Fruit fly (Drosophila melanogaster) whole organism, embryonic: ENCODE measurements around the gene form3.

ENCODE experiments used
- Atf3 ChIP-seq: fragments of 200-800 bp; sonication (Bioruptor generic); optimal IDR thresholded peaks from 3 replicates; lab custom pipeline; 2016; ENCODE audit warnings: missing biosample characterization, missing genetic modification characterization
- B-H1 ChIP-seq: fragments of 200-800 bp; sonication (Bioruptor generic); IDR thresholded peaks from 3 replicates; pipeline ENCODE4 v1.3.6; 2022; ENCODE audit warnings: missing biosample characterization, missing genetic modification characterization
- BEAF-32 ChIP-seq: fragments of 200-800 bp; sonication (Bioruptor generic); optimal IDR thresholded peaks from 3 replicates; lab custom pipeline; 2017; ENCODE audit warnings: missing biosample characterization, missing genetic modification characterization, mild to moderate bottlenecking, moderate library complexity, missing genetic modification reagents
- CG1024 ChIP-seq: fragments of 200-800 bp; sonication (Bioruptor generic); IDR thresholded peaks from 2 replicates; pipeline ENCODE4 v1.3.6; 2022; ENCODE audit warnings: missing biosample characterization, missing genetic modification characterization
- CG11398 ChIP-seq: fragments of 200-800 bp; sonication (Bioruptor generic); optimal IDR thresholded peaks from 2 replicates; lab custom pipeline; 2016; ENCODE audit warnings: missing biosample characterization, missing genetic modification characterization
- CG12104 ChIP-seq: fragments of 200-800 bp; sonication (Bioruptor generic); optimal IDR thresholded peaks from 3 replicates; lab custom pipeline; 2016; ENCODE audit warnings: missing biosample characterization, missing genetic modification characterization
- CG12219 ChIP-seq: fragments of 200-800 bp; sonication (Bioruptor generic); optimal IDR thresholded peaks from 3 replicates; lab custom pipeline; 2018; ENCODE audit warnings: missing biosample characterization, mild to moderate bottlenecking, missing genetic modification characterization
- CG13775 ChIP-seq: fragments of 200-800 bp; sonication (Bioruptor generic); optimal IDR thresholded peaks from 3 replicates; lab custom pipeline; 2017; ENCODE audit warnings: missing biosample characterization, mild to moderate bottlenecking, missing genetic modification characterization
- CG14860 ChIP-seq: fragments of 200-800 bp; sonication (Bioruptor generic); IDR thresholded peaks from 3 replicates; pipeline ENCODE4 v1.3.6; 2022; ENCODE audit warnings: missing biosample characterization, missing genetic modification characterization; ENCODE audit not compliant: partially characterized antibody
- CG16863 ChIP-seq: fragments of 200-800 bp; sonication (Bioruptor generic); optimal IDR thresholded peaks from 3 replicates; lab custom pipeline; 2016; ENCODE audit warnings: missing biosample characterization, missing genetic modification characterization
- CG18011 ChIP-seq: fragments of 200-800 bp; sonication (Bioruptor generic); optimal IDR thresholded peaks from 2 replicates; lab custom pipeline; 2017; ENCODE audit warnings: missing biosample characterization, missing genetic modification characterization, mild to moderate bottlenecking, moderate library complexity, missing genotype
- CG18262 ChIP-seq: fragments of 200-800 bp; optimal IDR thresholded peaks from 3 replicates; lab custom pipeline; 2019; ENCODE audit warnings: missing biosample characterization, mild to moderate bottlenecking, missing genetic modification characterization, moderate library complexity
- CG1832 ChIP-seq: fragments of 200-800 bp; sonication (Bioruptor generic); optimal IDR thresholded peaks from 2 replicates; lab custom pipeline; 2017; ENCODE audit warnings: missing biosample characterization, mild to moderate bottlenecking, missing genetic modification characterization, inconsistent platforms
- CG18476 ChIP-seq: fragments of 200-800 bp; sonication (Bioruptor generic); optimal IDR thresholded peaks from 2 replicates; lab custom pipeline; 2016; ENCODE audit warnings: missing biosample characterization, mild to moderate bottlenecking, missing genetic modification characterization
- CG2678 ChIP-seq: fragments of 200-800 bp; sonication (Bioruptor generic); optimal IDR thresholded peaks from 3 replicates; lab custom pipeline; 2019; ENCODE audit warnings: missing biosample characterization, mild to moderate bottlenecking, missing genetic modification characterization, moderate library complexity
- CG43689 ChIP-seq: fragments of 200-800 bp; sonication (Bioruptor generic); IDR thresholded peaks from 2 replicates; pipeline ENCODE4 v1.3.6; 2022; ENCODE audit warnings: missing biosample characterization, missing genetic modification characterization
- CG4617 ChIP-seq: fragments of 200-800 bp; sonication (Bioruptor generic); optimal IDR thresholded peaks from 3 replicates; lab custom pipeline; 2016; ENCODE audit warnings: missing biosample characterization, missing genetic modification characterization, borderline replicate concordance
- CG6175 ChIP-seq: fragments of 200-800 bp; sonication (Bioruptor generic); IDR thresholded peaks from 3 replicates; pipeline ENCODE4 v1.3.6; 2022; ENCODE audit warnings: missing biosample characterization, missing genetic modification characterization
- CG6689 ChIP-seq: fragments of 200-800 bp; sonication (Bioruptor generic); IDR thresholded peaks from 2 replicates; pipeline ENCODE4 v1.3.6; 2022; ENCODE audit warnings: missing biosample characterization, missing genetic modification characterization
- CG7786 ChIP-seq: fragments of 200-800 bp; sonication (Bioruptor generic); optimal IDR thresholded peaks from 2 replicates; lab custom pipeline; 2016; ENCODE audit warnings: missing biosample characterization, missing genetic modification characterization
- CG7839 ChIP-seq: fragments of 200-800 bp; sonication (Bioruptor generic); optimal IDR thresholded peaks from 3 replicates; lab custom pipeline; 2018; ENCODE audit warnings: missing biosample characterization, mild to moderate bottlenecking, missing genetic modification characterization, moderate library complexity
- CG7963 ChIP-seq: fragments of 200-800 bp; sonication (Bioruptor generic); IDR thresholded peaks from 3 replicates; pipeline ENCODE4 v1.3.6; 2022; ENCODE audit warnings: missing biosample characterization, missing genetic modification characterization; ENCODE audit not compliant: partially characterized antibody
- CG9437 ChIP-seq: fragments of 200-800 bp; sonication (Bioruptor generic); optimal IDR thresholded peaks from 2 replicates; lab custom pipeline; 2018; ENCODE audit warnings: missing biosample characterization, mild to moderate bottlenecking, missing genetic modification characterization
- Camta ChIP-seq: fragments of 200-800 bp; sonication (Bioruptor generic); optimal IDR thresholded peaks from 2 replicates; lab custom pipeline; 2016; ENCODE audit warnings: missing biosample characterization, missing genetic modification characterization
- CoRest ChIP-seq: fragments of 200-800 bp; sonication (Bioruptor generic); optimal IDR thresholded peaks from 3 replicates; lab custom pipeline; 2018; ENCODE audit warnings: missing biosample characterization, mild to moderate bottlenecking, missing genetic modification characterization, moderate library complexity
- Dip2 ChIP-seq: fragments of 200-800 bp; sonication (Bioruptor generic); IDR thresholded peaks from 2 replicates; pipeline ENCODE4 v1.3.6; 2022; ENCODE audit warnings: missing biosample characterization, missing genetic modification characterization
- HmgD ChIP-seq: fragments of 200-800 bp; sonication (Bioruptor generic); optimal IDR thresholded peaks from 3 replicates; lab custom pipeline; 2016; ENCODE audit warnings: missing biosample characterization, missing genetic modification characterization
- Kr ChIP-seq: fragments of 200-800 bp; sonication (Bioruptor generic); optimal IDR thresholded peaks from 2 replicates; lab custom pipeline; 2017; ENCODE audit warnings: missing biosample characterization, mild to moderate bottlenecking, missing genetic modification characterization
- MESR4 ChIP-seq: fragments of 200-800 bp; sonication (Bioruptor generic); optimal IDR thresholded peaks from 2 replicates; lab custom pipeline; 2018; ENCODE audit warnings: missing biosample characterization, mild to moderate bottlenecking, missing genetic modification characterization, moderate library complexity
- Max ChIP-seq: fragments of 200-800 bp; sonication (Bioruptor generic); optimal IDR thresholded peaks from 2 replicates; lab custom pipeline; 2016; ENCODE audit warnings: missing biosample characterization, mild to moderate bottlenecking, missing genetic modification characterization
- Med ChIP-seq: fragments of 200-800 bp; sonication (Bioruptor generic); peaks from one replicate; lab custom pipeline; 2016; ENCODE audit warnings: missing biosample characterization, missing genetic modification characterization, mild to moderate bottlenecking, inconsistent platforms, moderate library complexity
- Ravus ChIP-seq: fragments of 200-800 bp; sonication (Bioruptor generic); IDR thresholded peaks from 2 replicates; pipeline ENCODE4 v1.3.6; 2022; ENCODE audit warnings: missing biosample characterization, missing genetic modification characterization
- Sox102F ChIP-seq: fragments of 200-800 bp; sonication (Bioruptor generic); optimal IDR thresholded peaks from 2 replicates; lab custom pipeline; 2018; ENCODE audit warnings: missing biosample characterization, mild to moderate bottlenecking, missing genetic modification characterization, moderate library complexity
- abd-A ChIP-seq: fragments of 200-800 bp; sonication (Bioruptor generic); optimal IDR thresholded peaks from 3 replicates; lab custom pipeline; 2019; ENCODE audit warnings: missing biosample characterization, mild to moderate bottlenecking, missing genetic modification characterization, moderate library complexity
- dan ChIP-seq: fragments of 200-800 bp; sonication (Bioruptor generic); IDR thresholded peaks from 2 replicates; pipeline ENCODE4 v1.3.6; 2022; ENCODE audit warnings: missing biosample characterization, missing genetic modification characterization
- dm ChIP-seq: fragments of 200-800 bp; sonication (Bioruptor generic); optimal IDR thresholded peaks from 3 replicates; lab custom pipeline; 2016; ENCODE audit warnings: missing biosample characterization, missing genetic modification characterization
- en ChIP-seq: fragments of 200-800 bp; sonication (Bioruptor generic); optimal IDR thresholded peaks from 2 replicates; lab custom pipeline; 2016; ENCODE audit warnings: missing biosample characterization, missing genetic modification characterization
- ftz-f1 ChIP-seq: fragments of 200-800 bp; sonication (Bioruptor generic); optimal IDR thresholded peaks from 2 replicates; lab custom pipeline; 2016; ENCODE audit warnings: missing biosample characterization, missing genetic modification characterization
- h ChIP-seq: fragments of >200 bp; optimal IDR thresholded peaks from 2 replicates; lab custom pipeline; 2017
- lmd ChIP-seq: fragments of 200-800 bp; sonication (Bioruptor generic); IDR thresholded peaks from 2 replicates; pipeline ENCODE4 v1.3.6; 2022; ENCODE audit warnings: missing biosample characterization, missing genetic modification characterization
- mld ChIP-seq: fragments of 200-800 bp; sonication (Bioruptor generic); IDR thresholded peaks from 3 replicates; pipeline ENCODE4 v1.3.6; 2022; ENCODE audit warnings: missing biosample characterization, missing genetic modification characterization; ENCODE audit not compliant: partially characterized antibody
- nerfin-2 ChIP-seq: fragments of 200-800 bp; sonication (Bioruptor generic); IDR thresholded peaks from 2 replicates; pipeline ENCODE4 v1.3.6; 2022; ENCODE audit warnings: missing biosample characterization, missing genetic modification characterization; ENCODE audit not compliant: partially characterized antibody
- pros ChIP-seq: fragments of 200-800 bp; sonication (Bioruptor generic); optimal IDR thresholded peaks from 3 replicates; lab custom pipeline; 2019; ENCODE audit warnings: missing biosample characterization, mild to moderate bottlenecking, missing genetic modification characterization, moderate library complexity
- ranshi ChIP-seq: fragments of 200-800 bp; sonication (Bioruptor generic); IDR thresholded peaks from 2 replicates; pipeline ENCODE4 v1.3.6; 2022; ENCODE audit warnings: missing biosample characterization, missing genetic modification characterization
- sd ChIP-seq: fragments of 200-800 bp; sonication (Bioruptor generic); optimal IDR thresholded peaks from 3 replicates; lab custom pipeline; 2018; ENCODE audit warnings: missing biosample characterization, mild to moderate bottlenecking, missing genetic modification characterization, moderate library complexity
- sr ChIP-seq: fragments of 200-800 bp; sonication (Bioruptor generic); IDR thresholded peaks from 3 replicates; pipeline ENCODE4 v1.3.6; 2022; ENCODE audit warnings: missing biosample characterization, missing genetic modification characterization
- tna ChIP-seq: fragments of 200-800 bp; sonication (Bioruptor generic); IDR thresholded peaks from 2 replicates; pipeline ENCODE4 v1.3.6; 2022; ENCODE audit warnings: missing biosample characterization, missing genetic modification characterization; ENCODE audit not compliant: partially characterized antibody
- trem ChIP-seq: fragments of 200-800 bp; optimal IDR thresholded peaks from 3 replicates; lab custom pipeline; 2019; ENCODE audit warnings: missing biosample characterization, mild to moderate bottlenecking, missing genetic modification characterization, moderate library complexity
- tup ChIP-seq: fragments of 200-800 bp; sonication (Bioruptor generic); optimal IDR thresholded peaks from 2 replicates; lab custom pipeline; 2016; ENCODE audit warnings: missing biosample characterization, mild to moderate bottlenecking, missing genetic modification characterization, moderate library complexity
- wor ChIP-seq: fragments of 200-800 bp; sonication (Bioruptor generic); IDR thresholded peaks from 2 replicates; pipeline ENCODE4 v1.3.6; 2022; ENCODE audit warnings: missing biosample characterization, missing genetic modification characterization

Gene form3

DNA sequence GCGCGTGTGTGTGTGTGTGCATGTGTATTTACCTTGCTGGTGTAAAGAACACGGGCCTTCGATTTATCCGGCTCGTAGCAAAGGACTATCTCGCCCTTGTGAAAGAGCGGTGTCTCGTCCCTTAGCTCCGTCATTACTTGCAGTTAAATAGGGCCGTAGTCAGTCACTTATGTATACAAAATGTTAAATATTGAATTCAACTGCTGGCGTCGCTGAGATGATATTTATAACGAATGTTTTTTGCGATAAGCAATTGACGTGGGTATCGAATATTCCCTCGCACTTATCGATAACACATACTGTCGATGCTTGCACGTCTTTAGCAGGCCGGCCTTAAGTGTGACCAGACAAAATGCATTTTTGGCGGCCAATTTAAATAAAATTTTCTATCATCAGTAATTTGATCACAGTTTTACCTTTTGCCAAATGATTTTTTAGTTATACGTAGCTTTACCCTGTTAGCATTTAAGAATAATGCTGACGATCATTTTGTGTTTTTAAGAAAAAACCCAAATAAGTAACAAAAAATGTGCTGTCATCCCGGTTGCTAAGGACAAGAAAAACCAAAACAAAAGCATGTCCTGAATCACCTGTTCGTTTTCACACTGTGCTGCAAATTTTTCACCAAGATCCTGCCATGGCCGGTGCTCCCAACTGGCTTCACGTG is 30.8 kb downstream of the form3 start, which contains the start of the genes msl-3 and BBS1 (continued):
- TF ChIP-seq Atf3 (GFP tag; lab: Kevin White, UChicago) (no peak), mld (0 out of 3 replicates have a peak, but pooled peaks have one; percentile 11), CG7839 (tag; lab: Kevin White, UChicago) (no peak), CG7963 (GFP tag; lab: Robert Waterston, UW) (peak; percentile 64), MESR4 (GFP tag; lab: Kevin White, UChicago) (peak; percentile 86), dan (GFP tag; lab: Robert Waterston, UW) (no peak), CG1024 (GFP tag; lab: Robert Waterston, UW) (no peak), CG7786 (GFP tag; lab: Kevin White, UChicago) (no peak), CG2678 (tag; lab: Kevin White, UChicago) (no peak), sr (no peak), Sox102F (GFP tag; lab: Kevin White, UChicago) (no peak), wor (GFP tag; lab: Robert Waterston, UW) (no peak), h (lab: Kevin White, UChicago) (no peak), ftz-f1 (GFP tag; lab: Kevin White, UChicago) (peak; percentile 34), BEAF-32 (GFP tag; lab: Kevin White, UChicago) (peak; percentile 71), CG6689 (GFP tag; lab: Robert Waterston, UW) (no peak), CG13775 (GFP tag; lab: Kevin White, UChicago) (no peak), en (GFP tag; lab: Kevin White, UChicago) (no peak), tup (GFP tag; lab: Kevin White, UChicago) (no peak), CG43689 (no peak), CG11398 (no peak), Max (GFP tag; lab: Kevin White, UChicago) (no peak), CG6175 (no peak), CG12219 (no peak), CG1832 (GFP tag; lab: Kevin White, UChicago) (no peak), ranshi (no peak), tna (GFP tag; lab: Robert Waterston, UW) (peak; percentile 54), dm (GFP tag; lab: Kevin White, UChicago) (peak; percentile 16), CG16863 (no peak), Ravus (GFP tag; lab: Robert Waterston, UW) (no peak), B-H1 (no peak), CG18262 (tag; lab: Kevin White, UChicago) (no peak), CoRest (tag; lab: Kevin White, UChicago) (no peak), CG4617 (GFP tag; lab: Kevin White, UChicago) (peak; percentile 84), trem (tag; lab: Kevin White, UChicago) (peak; percentile 76), pros (GFP tag; lab: Kevin White, UChicago) (no peak), Camta (no peak), Kr (GFP tag; lab: Kevin White, UChicago) (no peak), CG18476 (no peak), abd-A (tag; lab: Kevin White, UChicago) (no peak), CG9437 (GFP tag; lab: Kevin White, UChicago) (no peak), Dip2 (no peak), sd (no peak), CG12104 (GFP tag; lab: Kevin White, UChicago) (no peak), nerfin-2 (GFP tag; lab: Robert Waterston, UW) (no peak), CG14860 (peak; percentile 60; the same call in 2 of the 3 replicates), lmd (GFP tag; lab: Robert Waterston, UW) (no peak), CG18011 (GFP tag; lab: Kevin White, UChicago) (no peak), Med (peak; percentile 80), HmgD (GFP tag; lab: Kevin White, UChicago) (no peak)
